Fruit fly (Drosophila melanogaster) whole organism, embryonic: ENCODE results near the gene CG1896.

Source experiments
- ATbp ChIP-seq: fragments of 200-800 bp; sonication (Bioruptor generic); optimal IDR thresholded peaks from 2 replicates; lab custom pipeline; 2017; ENCODE audit warnings: missing biosample characterization, mild to moderate bottlenecking, missing genetic modification characterization, missing genetic modification reagents
- Bdp1 ChIP-seq: fragments of 200-800 bp; sonication (Bioruptor generic); optimal IDR thresholded peaks from 3 replicates; lab custom pipeline; 2016; ENCODE audit warnings: missing biosample characterization, missing genetic modification characterization
- Blimp-1 ChIP-seq: fragments of 200-800 bp; sonication (Bioruptor generic); optimal IDR thresholded peaks from 3 replicates; lab custom pipeline; 2018; ENCODE audit warnings: missing biosample characterization, missing genetic modification characterization, mild to moderate bottlenecking, moderate library complexity, missing genetic modification reagents
- BtbVII ChIP-seq: fragments of 200-800 bp; sonication (Bioruptor generic); optimal IDR thresholded peaks from 3 replicates; lab custom pipeline; 2017; ENCODE audit warnings: missing biosample characterization, mild to moderate bottlenecking, missing genetic modification characterization
- CG12071 ChIP-seq: fragments of 200-800 bp; sonication (Bioruptor generic); optimal IDR thresholded peaks from 3 replicates; lab custom pipeline; 2018; ENCODE audit warnings: missing biosample characterization, mild to moderate bottlenecking, missing genetic modification characterization
- CG12219 ChIP-seq: fragments of 200-800 bp; sonication (Bioruptor generic); optimal IDR thresholded peaks from 3 replicates; lab custom pipeline; 2018; ENCODE audit warnings: missing biosample characterization, mild to moderate bottlenecking, missing genetic modification characterization
- CG13296 ChIP-seq: fragments of 200-800 bp; sonication (Bioruptor generic); optimal IDR thresholded peaks from 3 replicates; lab custom pipeline; 2018; ENCODE audit warnings: missing biosample characterization, mild to moderate bottlenecking, missing genetic modification characterization
- CG13894 ChIP-seq: fragments of 200-800 bp; sonication (Bioruptor generic); optimal IDR thresholded peaks from 3 replicates; lab custom pipeline; 2018; ENCODE audit warnings: missing biosample characterization, mild to moderate bottlenecking, missing genetic modification characterization, moderate library complexity
- CG14710 ChIP-seq: fragments of 200-800 bp; sonication (Bioruptor generic); optimal IDR thresholded peaks from 3 replicates; lab custom pipeline; 2019; ENCODE audit warnings: missing biosample characterization, mild to moderate bottlenecking, missing genetic modification characterization, moderate library complexity
- CG15479 ChIP-seq: fragments of 200-800 bp; sonication (Bioruptor generic); optimal IDR thresholded peaks from 3 replicates; lab custom pipeline; 2019; ENCODE audit warnings: missing biosample characterization, mild to moderate bottlenecking, missing genetic modification characterization, moderate library complexity
- CG15514 ChIP-seq: fragments of 200-800 bp; sonication (Bioruptor generic); optimal IDR thresholded peaks from 3 replicates; lab custom pipeline; 2017; ENCODE audit warnings: missing biosample characterization, missing genetic modification characterization, mild to moderate bottlenecking, moderate library complexity, missing genetic modification reagents
- CG16863 ChIP-seq: fragments of 200-800 bp; sonication (Bioruptor generic); optimal IDR thresholded peaks from 3 replicates; lab custom pipeline; 2016; ENCODE audit warnings: missing biosample characterization, missing genetic modification characterization
- CG18599 ChIP-seq: fragments of 200-800 bp; sonication (Bioruptor generic); optimal IDR thresholded peaks from 3 replicates; lab custom pipeline; 2017; ENCODE audit warnings: missing biosample characterization, missing genetic modification characterization, mild to moderate bottlenecking, moderate library complexity, missing genetic modification reagents
- CG2120 ChIP-seq: fragments of 200-800 bp; sonication (Bioruptor generic); optimal IDR thresholded peaks from 3 replicates; lab custom pipeline; 2016; ENCODE audit warnings: missing biosample characterization, missing genetic modification characterization
- CG32772 ChIP-seq: fragments of 200-800 bp; sonication (Bioruptor generic); IDR thresholded peaks from 2 replicates; pipeline ENCODE4 v1.3.6; 2022; ENCODE audit warnings: missing biosample characterization, missing genetic modification characterization
- CG34376 ChIP-seq: fragments of 200-800 bp; sonication (Bioruptor generic); optimal IDR thresholded peaks from 2 replicates; lab custom pipeline; 2018; ENCODE audit warnings: missing biosample characterization, mild to moderate bottlenecking, missing genetic modification characterization
- CG6272 ChIP-seq: fragments of 200-800 bp; sonication (Bioruptor generic); IDR thresholded peaks from 2 replicates; pipeline ENCODE4 v1.3.6; 2022; ENCODE audit warnings: missing biosample characterization, missing genetic modification characterization
- CG6765 ChIP-seq: fragments of 200-800 bp; sonication (Bioruptor generic); optimal IDR thresholded peaks from 3 replicates; lab custom pipeline; 2017; ENCODE audit warnings: missing biosample characterization, mild to moderate bottlenecking, missing genetic modification characterization
- CTCF ChIP-seq: fragments of 200-800 bp; sonication (Bioruptor generic); optimal IDR thresholded peaks from 2 replicates; lab custom pipeline; 2017; ENCODE audit warnings: missing biosample characterization, mild to moderate bottlenecking, missing genetic modification characterization, moderate library complexity
- Dbx ChIP-seq: fragments of 200-800 bp; sonication (Bioruptor generic); IDR thresholded peaks from 3 replicates; pipeline ENCODE4 v1.3.6; 2022; ENCODE audit warnings: missing biosample characterization, missing genetic modification characterization
- Dip3 ChIP-seq: fragments of 200-800 bp; sonication (Bioruptor generic); optimal IDR thresholded peaks from 3 replicates; lab custom pipeline; 2016; ENCODE audit warnings: missing biosample characterization, missing genetic modification characterization
- Doc2 ChIP-seq: fragments of 200-800 bp; sonication (Bioruptor generic); IDR thresholded peaks from 2 replicates; pipeline ENCODE4 v1.3.6; 2022; ENCODE audit warnings: missing biosample characterization, missing genetic modification characterization
- E2f2 ChIP-seq: fragments of 200-800 bp; sonication (Bioruptor generic); IDR thresholded peaks from 2 replicates; pipeline ENCODE4 v1.3.6; 2022; ENCODE audit warnings: missing biosample characterization, missing genetic modification characterization
- Fer3 ChIP-seq: fragments of 200-800 bp; sonication (Bioruptor generic); optimal IDR thresholded peaks from 2 replicates; lab custom pipeline; 2018; ENCODE audit warnings: missing biosample characterization, mild to moderate bottlenecking, missing genetic modification characterization, moderate library complexity
- HHEX ChIP-seq: fragments of 200-800 bp; sonication (Bioruptor generic); optimal IDR thresholded peaks from 3 replicates; lab custom pipeline; 2017; ENCODE audit warnings: missing biosample characterization, mild to moderate bottlenecking, missing genetic modification characterization, missing genetic modification reagents
- Hmr ChIP-seq: fragments of 200-800 bp; sonication (Bioruptor generic); optimal IDR thresholded peaks from 3 replicates; lab custom pipeline; 2017; ENCODE audit warnings: mild to moderate bottlenecking, missing biosample characterization, missing genetic modification reagents, missing genetic modification characterization
- Hr78 ChIP-seq, 2 experiments: fragments of 200-800 bp in 1 of 2; fragments of >200 bp in 1 of 2; sonication (Bioruptor generic) in 1 of 2; optimal IDR thresholded peaks; 2 replicates each; lab custom pipeline; 2017 to 2019; ENCODE audit warnings: missing biosample characterization in 2 of 2, missing genetic modification characterization in 2 of 2, mild to moderate bottlenecking in 1 of 2, moderate library complexity in 1 of 2
- Kr ChIP-seq: fragments of 200-800 bp; sonication (Bioruptor generic); optimal IDR thresholded peaks from 2 replicates; lab custom pipeline; 2017; ENCODE audit warnings: missing biosample characterization, mild to moderate bottlenecking, missing genetic modification characterization
- Med ChIP-seq: fragments of 200-800 bp; sonication (Bioruptor generic); peaks from one replicate; lab custom pipeline; 2016; ENCODE audit warnings: missing biosample characterization, missing genetic modification characterization, mild to moderate bottlenecking, inconsistent platforms, moderate library complexity
- ash1 ChIP-seq: fragments of 200-800 bp; sonication (Bioruptor generic); optimal IDR thresholded peaks from 2 replicates; lab custom pipeline; 2018; ENCODE audit warnings: missing biosample characterization, mild to moderate bottlenecking, missing genetic modification characterization
- bsh ChIP-seq, 2 experiments: fragments of 200-800 bp; sonication (Bioruptor generic); optimal IDR thresholded peaks; 2 replicates each; lab custom pipeline; 2017 to 2018; ENCODE audit warnings: mild to moderate bottlenecking in 2 of 2, missing biosample characterization in 2 of 2, missing genetic modification characterization in 2 of 2, moderate library complexity in 1 of 2
- cad ChIP-seq: fragments of >200 bp; optimal IDR thresholded peaks from 2 replicates; lab custom pipeline; 2017; ENCODE audit warnings: missing biosample characterization, missing genetic modification characterization
- cato ChIP-seq: fragments of 200-800 bp; sonication (Bioruptor generic); optimal IDR thresholded peaks from 2 replicates; lab custom pipeline; 2016; ENCODE audit warnings: missing biosample characterization, missing genetic modification characterization, borderline replicate concordance
- caup ChIP-seq: fragments of 200-800 bp; sonication (Bioruptor generic); optimal IDR thresholded peaks from 3 replicates; lab custom pipeline; 2017; ENCODE audit warnings: missing biosample characterization, mild to moderate bottlenecking, missing genetic modification characterization, moderate library complexity; ENCODE audit not compliant: severe bottlenecking
- ci ChIP-seq: fragments of 200-800 bp; sonication (Bioruptor generic); IDR thresholded peaks from 3 replicates; pipeline ENCODE4 v1.3.6; 2022; ENCODE audit warnings: missing biosample characterization, missing genetic modification characterization
- croc ChIP-seq: fragments of 200-800 bp; sonication (Bioruptor generic); conservative IDR thresholded peaks from 3 replicates; pipeline ENCODE4 v1.3.6; 2022; ENCODE audit warnings: missing biosample characterization, missing genetic modification characterization
- emc ChIP-seq: fragments of 200-800 bp; sonication (Bioruptor generic); optimal IDR thresholded peaks from 2 replicates; lab custom pipeline; 2016; ENCODE audit warnings: missing biosample characterization, missing genetic modification characterization
- fd3F ChIP-seq: fragments of 200-800 bp; sonication (Bioruptor generic); optimal IDR thresholded peaks from 2 replicates; lab custom pipeline; 2018; ENCODE audit warnings: missing biosample characterization, mild to moderate bottlenecking, missing genetic modification characterization, moderate library complexity
- fd64A ChIP-seq: fragments of 200-800 bp; sonication (Bioruptor generic); optimal IDR thresholded peaks from 3 replicates; lab custom pipeline; 2018; ENCODE audit warnings: missing biosample characterization, mild to moderate bottlenecking, missing genetic modification characterization
- ken ChIP-seq: fragments of 200-800 bp; sonication (Bioruptor generic); IDR thresholded peaks from 3 replicates; pipeline ENCODE4 v1.3.6; 2022; ENCODE audit warnings: missing biosample characterization, missing genetic modification characterization
- mirr ChIP-seq: fragments of 200-800 bp; sonication (Bioruptor generic); optimal IDR thresholded peaks from 3 replicates; lab custom pipeline; 2018; ENCODE audit warnings: missing biosample characterization, mild to moderate bottlenecking, missing genetic modification characterization
- onecut ChIP-seq: fragments of 200-800 bp; sonication (Bioruptor generic); IDR thresholded peaks from 2 replicates; pipeline ENCODE4 v1.3.6; 2022; ENCODE audit warnings: missing biosample characterization, missing genetic modification characterization
- pros ChIP-seq: fragments of 200-800 bp; sonication (Bioruptor generic); optimal IDR thresholded peaks from 3 replicates; lab custom pipeline; 2019; ENCODE audit warnings: missing biosample characterization, mild to moderate bottlenecking, missing genetic modification characterization, moderate library complexity
- sens ChIP-seq: fragments of 200-800 bp; sonication (Bioruptor generic); peaks from one replicate; lab custom pipeline; 2016; ENCODE audit warnings: missing biosample characterization, missing genetic modification characterization
- slbo ChIP-seq: fragments of 200-800 bp; sonication (Bioruptor generic); IDR thresholded peaks from 2 replicates; pipeline ENCODE4 v1.3.6; 2022; ENCODE audit warnings: missing biosample characterization, missing genetic modification characterization
- so ChIP-seq: fragments of 200-800 bp; sonication (Bioruptor generic); IDR thresholded peaks from 3 replicates; pipeline ENCODE4 v1.3.6; 2022; ENCODE audit warnings: missing biosample characterization, missing genetic modification characterization
- ttk ChIP-seq: fragments of 200-800 bp; sonication (Bioruptor generic); IDR thresholded peaks from 2 replicates; pipeline ENCODE4 v2.1.2; 2022; ENCODE audit warnings: missing biosample characterization, missing genetic modification characterization
- wek ChIP-seq: fragments of 200-800 bp; sonication (Bioruptor generic); optimal IDR thresholded peaks from 3 replicates; lab custom pipeline; 2018; ENCODE audit warnings: missing biosample characterization, mild to moderate bottlenecking, missing genetic modification characterization, moderate library complexity

The CG1896 gene

DNA sequence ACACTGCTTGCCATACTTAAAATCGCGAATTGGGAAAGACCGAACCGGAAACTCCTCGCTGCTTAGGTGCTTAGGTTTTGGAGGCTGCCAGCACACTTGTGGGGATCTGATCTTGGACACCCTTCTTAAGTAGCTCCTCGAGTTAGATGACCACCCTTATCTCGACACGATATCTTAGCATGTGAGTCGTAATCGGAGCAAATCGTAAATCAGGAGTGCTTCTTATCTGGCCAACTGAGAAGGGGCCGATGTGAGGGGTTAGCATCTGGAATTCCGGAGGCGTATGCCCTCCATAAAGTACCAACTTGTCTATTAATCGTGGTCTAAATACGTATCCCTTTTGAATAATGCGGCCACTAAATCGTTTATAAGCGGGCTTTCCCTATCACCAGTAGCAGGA, 10.5 kb downstream of the CG1896 start, which contains the start of gene salt:
Gene salt (minus strand): TSS at position 101 of the 400 bp plus-strand sequence.
- TF ChIP-seq ken (GFP tag; lab: Robert Waterston, UW), result no peak
- no peak for TF ChIP-seq Kr

- TF ChIP-seq CG14710 (tag; lab: Kevin White, UChicago), result peak; percentile 0
- peak; percentile 17 for TF ChIP-seq Hmr (GFP tag; lab: Kevin White, UChicago)
- peak; percentile 5 for TF ChIP-seq CG13296
- no peak for TF ChIP-seq CG2120 (GFP tag; lab: Kevin White, UChicago)
- peak; percentile 9 for TF ChIP-seq CG12219 (GFP tag; lab: Kevin White, UChicago)
- peak in 1 of 2 experiments; percentile 9 for TF ChIP-seq Hr78 (GFP tag; optimal IDR thresholded peaks at IDR 0.05; lab: Kevin White, UChicago)
- TF ChIP-seq Fer3 (tag; lab: Kevin White, UChicago), result peak; percentile 17
- peak; percentile 75 for TF ChIP-seq Med (GFP tag; lab: Kevin White, UChicago)
- TF ChIP-seq CG12071 (GFP tag; lab: Kevin White, UChicago), result peak; percentile 42
- peak; percentile 16 for TF ChIP-seq caup
- TF ChIP-seq sens (GFP tag; lab: Kevin White, UChicago), result peak; percentile 36
- no peak for TF ChIP-seq cad (GFP tag; lab: Kevin White, UChicago)
- no peak for TF ChIP-seq Dip3 (GFP tag; lab: Kevin White, UChicago)
- peak; percentile 32 for TF ChIP-seq BtbVII (GFP tag; lab: Kevin White, UChicago)
- no peak for TF ChIP-seq CG34376 (GFP tag; lab: Kevin White, UChicago)
- TF ChIP-seq mirr (GFP tag; lab: Kevin White, UChicago), result peak; percentile 0
- TF ChIP-seq onecut (GFP tag; lab: Robert Waterston, UW), result peak; percentile 20; the same call in 1 of the 2 replicates
- peak; percentile 22 for TF ChIP-seq CG6765
- no peak for TF ChIP-seq Blimp-1
- TF ChIP-seq emc, result no peak
- peak; percentile 45 for TF ChIP-seq CG18599 (GFP tag; lab: Kevin White, UChicago)
- no peak for TF ChIP-seq Doc2 (GFP tag; lab: Robert Waterston, UW)
- TF ChIP-seq fd64A (GFP tag; lab: Kevin White, UChicago), result peak; percentile 46
- TF ChIP-seq E2f2 (GFP tag; lab: Robert Waterston, UW), result no peak
- TF ChIP-seq bsh (GFP tag; optimal IDR thresholded peaks at IDR 0.05; lab: Kevin White, UChicago), result peak in 1 of 2 experiments; percentile 29
- TF ChIP-seq CG13894 (tag; lab: Kevin White, UChicago), result no peak
- TF ChIP-seq CG32772, result no peak
- no peak for TF ChIP-seq Bdp1
- TF ChIP-seq CG15479, result peak; percentile 27
- no peak for TF ChIP-seq pros (GFP tag; lab: Kevin White, UChicago)
- TF ChIP-seq fd3F, result no peak
- TF ChIP-seq HHEX (GFP tag; lab: Kevin White, UChicago), result peak; percentile 11
- no peak for TF ChIP-seq croc (GFP tag; lab: Robert Waterston, UW)
- no peak for TF ChIP-seq cato (GFP tag; lab: Kevin White, UChicago)
- 0 out of 3 replicates have a peak, but pooled peaks have one; percentile 15 for TF ChIP-seq so (GFP tag; lab: Robert Waterston, UW)
- no peak for TF ChIP-seq ttk (GFP tag; lab: Robert Waterston, UW)
- TF ChIP-seq ci (GFP tag; lab: Robert Waterston, UW), result peak; percentile 60
- TF ChIP-seq slbo (GFP tag; lab: Robert Waterston, UW), result no peak
- no peak for TF ChIP-seq CG16863 (GFP tag; lab: Kevin White, UChicago)
- TF ChIP-seq ATbp (GFP tag; lab: Kevin White, UChicago), result peak; percentile 61
- TF ChIP-seq ash1 (GFP tag; lab: Kevin White, UChicago), result no peak
- no peak for TF ChIP-seq CG6272 (GFP tag; lab: Robert Waterston, UW)
- no peak for TF ChIP-seq wek
- no peak for TF ChIP-seq CTCF (GFP tag; lab: Kevin White, UChicago)
- TF ChIP-seq Dbx (GFP tag; lab: Robert Waterston, UW), result peak; percentile 18; the same call in 1 of the 3 replicates
- TF ChIP-seq CG15514 (GFP tag; lab: Kevin White, UChicago), result peak; percentile 5
Measured at dm6 chr3R:31758587-31759167, 14.6 kb downstream of the CG1896 start, which contains the start of gene CG2187. Gene CG2187 (minus strand): TSS chr3R:31758637.
